Worm (Caenorhabditis elegans): ENCODE data around the gene trr-1.

The trr-1 gene

ce11 chrII:11642025-11642424 is 33.7 kb downstream of the trr-1 start (continued):
- TF ChIP-seq elt-3 (tag; optimal IDR thresholded peaks at IDR 0.05) (no peak), nhr-23 (tag; optimal IDR thresholded peaks at IDR 0.05) (no peak), nhr-6 (tag; optimal IDR thresholded peaks at IDR 0.05) (no peak), nhr-12 (tag; optimal IDR thresholded peaks at IDR 0.05) (no peak), gmeb-1 (tag; optimal IDR thresholded peaks at IDR 0.05) (peak; percentile 42), mdl-1 (tag; optimal IDR thresholded peaks at IDR 0.05) (peak in 1 of 2 experiments; percentile 39), crh-2 (tag; optimal IDR thresholded peaks at IDR 0.05) (no peak), peb-1 (tag; optimal IDR thresholded peaks at IDR 0.05) (no peak), nhr-21 (tag; optimal IDR thresholded peaks at IDR 0.05) (peak; percentile 71), lsy-2 (tag; optimal IDR thresholded peaks at IDR 0.05) (peak in 1 of 2 experiments; percentile 51), unc-55 (GFP tag; optimal IDR thresholded peaks at IDR 0.05) (no peak), lin-11 (tag; optimal IDR thresholded peaks at IDR 0.05) (no peak), F13H6.1 (tag; optimal IDR thresholded peaks at IDR 0.05) (no peak), Y55F3AM.14 (GFP tag; optimal IDR thresholded peaks at IDR 0.05) (no peak), lin-39 (tag; optimal IDR thresholded peaks at IDR 0.05) (no peak)

ce11 chrII:11637817-11638216 is 37.9 kb downstream of the trr-1 start:
- TF ChIP-seq nhr-129 (tag; optimal IDR thresholded peaks at IDR 0.05) (no peak), nhr-11 (tag; optimal IDR thresholded peaks at IDR 0.05) (no peak), mbf-1 (tag; optimal IDR thresholded peaks at IDR 0.05) (no peak), F13H6.1 (tag; optimal IDR thresholded peaks at IDR 0.05) (no peak), aly-2 (tag; optimal IDR thresholded peaks at IDR 0.05) (no peak), nhr-10 (tag; optimal IDR thresholded peaks at IDR 0.05) (no peak), zag-1 (tag; optimal IDR thresholded peaks at IDR 0.05) (no peak), sma-3 (GFP tag; optimal IDR thresholded peaks at IDR 0.05) (no peak)

ce11 chrII:11637189-11637754 is 38.5 kb downstream of the trr-1 start:
- no peak for TF ChIP-seq blmp-1 (tag; optimal IDR thresholded peaks at IDR 0.05; ENCODE audit: insufficient read depth)
- peak; percentile 42 for TF ChIP-seq ama-1 (optimal IDR thresholded peaks at IDR 0.05)
- TF ChIP-seq nhr-25 (tag; optimal IDR thresholded peaks at IDR 0.05): peak; percentile 43
- TF ChIP-seq gmeb-1 (tag; optimal IDR thresholded peaks at IDR 0.05): no peak
- no peak for TF ChIP-seq nhr-11 (tag; optimal IDR thresholded peaks at IDR 0.05)
- no peak for TF ChIP-seq peb-1 (tag; optimal IDR thresholded peaks at IDR 0.05)
- TF ChIP-seq Y55F3AM.14 (GFP tag; optimal IDR thresholded peaks at IDR 0.05): no peak
- no peak for TF ChIP-seq nhr-10 (tag; optimal IDR thresholded peaks at IDR 0.05)
- no peak for TF ChIP-seq mbf-1 (tag; optimal IDR thresholded peaks at IDR 0.05)
- TF ChIP-seq F13H6.1 (tag; optimal IDR thresholded peaks at IDR 0.05): peak; percentile 27
- no peak for TF ChIP-seq alr-1 (tag; optimal IDR thresholded peaks at IDR 0.05)
- peak in 1 of 2 experiments; percentile 42 for TF ChIP-seq mdl-1 (tag; optimal IDR thresholded peaks at IDR 0.05)
- TF ChIP-seq ztf-4 (tag; optimal IDR thresholded peaks at IDR 0.05): peak; percentile 36
- TF ChIP-seq C34F6.9 (tag; optimal IDR thresholded peaks at IDR 0.05): no peak
- no peak for TF ChIP-seq nhr-23 (tag; optimal IDR thresholded peaks at IDR 0.05)
- 0 out of 2 replicates have a peak, but pooled peaks have one; percentile 5 for TF ChIP-seq ztf-1 (GFP tag; conservative IDR thresholded peaks at IDR 0.05)
- TF ChIP-seq zag-1 (tag; optimal IDR thresholded peaks at IDR 0.05): no peak
- no peak for TF ChIP-seq ztf-11 (tag; optimal IDR thresholded peaks at IDR 0.05)
- TF ChIP-seq mab-5 (tag; optimal IDR thresholded peaks at IDR 0.05): no peak
- peak; percentile 37 for TF ChIP-seq sem-4 (tag; optimal IDR thresholded peaks at IDR 0.05)
- peak; percentile 38 for TF ChIP-seq nhr-21 (tag; optimal IDR thresholded peaks at IDR 0.05)
- no peak for TF ChIP-seq unc-62 (GFP tag; optimal IDR thresholded peaks at IDR 0.05)
- TF ChIP-seq lin-11 (tag; optimal IDR thresholded peaks at IDR 0.05): no peak
- TF ChIP-seq unc-55 (GFP tag; optimal IDR thresholded peaks at IDR 0.05): no peak
- TF ChIP-seq ceh-16 (tag; optimal IDR thresholded peaks at IDR 0.05): no peak
- TF ChIP-seq lin-39 (tag; optimal IDR thresholded peaks at IDR 0.05): no peak
- TF ChIP-seq elt-3 (tag; optimal IDR thresholded peaks at IDR 0.05): no peak
- no peak for TF ChIP-seq ceh-82 (tag; optimal IDR thresholded peaks at IDR 0.05)
- no peak for TF ChIP-seq R02D3.7 (tag; optimal IDR thresholded peaks at IDR 0.05)
- TF ChIP-seq fos-1 (tag; optimal IDR thresholded peaks at IDR 0.05): no peak
- peak in 1 of 2 experiments; percentile 65 for TF ChIP-seq lsy-2 (tag; optimal IDR thresholded peaks at IDR 0.05)
- no peak for TF ChIP-seq skn-1 (tag; optimal IDR thresholded peaks at IDR 0.05)
- TF ChIP-seq nhr-6 (tag; optimal IDR thresholded peaks at IDR 0.05): peak; percentile 36
- TF ChIP-seq nhr-237 (tag; optimal IDR thresholded peaks at IDR 0.05): no peak
- TF ChIP-seq crh-2 (tag; optimal IDR thresholded peaks at IDR 0.05): peak; percentile 13
- no peak for TF ChIP-seq aly-2 (tag; optimal IDR thresholded peaks at IDR 0.05)
- peak; percentile 62 for TF ChIP-seq sma-9 (GFP tag; optimal IDR thresholded peaks at IDR 0.05)
- no peak for TF ChIP-seq sma-9 (tag; optimal IDR thresholded peaks at IDR 0.05)
- no peak for TF ChIP-seq nhr-77 (tag; optimal IDR thresholded peaks at IDR 0.05)
- TF ChIP-seq egl-27 (tag; optimal IDR thresholded peaks at IDR 0.05): no peak
- TF ChIP-seq ZK546.5 (tag; optimal IDR thresholded peaks at IDR 0.05): no peak
- TF ChIP-seq sma-3 (GFP tag; optimal IDR thresholded peaks at IDR 0.05): no peak
- TF ChIP-seq elt-1 (tag; optimal IDR thresholded peaks at IDR 0.05): no peak
- TF ChIP-seq snpc-4 (tag; optimal IDR thresholded peaks at IDR 0.05): no peak
- TF ChIP-seq nhr-12 (tag; optimal IDR thresholded peaks at IDR 0.05): no peak
- no peak for TF ChIP-seq unc-39 (tag; optimal IDR thresholded peaks at IDR 0.05)
- TF ChIP-seq dmd-4 (tag; optimal IDR thresholded peaks at IDR 0.05): no peak

Data from whole organism, L2 larva.